Worm (Caenorhabditis elegans): ENCODE data around the gene F40F8.4.

ce11 chrII:11135773-11136172, 4.3 kb downstream of the F40F8.4 start:
- TF ChIP-seq nfya-1 (tag; optimal IDR thresholded peaks at IDR 0.05; ENCODE audit: borderline replicate concordance, insufficient read depth) (no peak), unc-62 (GFP tag; optimal IDR thresholded peaks at IDR 0.05) (no peak), F22D6.2 (tag; optimal IDR thresholded peaks at IDR 0.05) (no peak), him-1 (tag; optimal IDR thresholded peaks at IDR 0.05) (no peak), attf-5 (GFP tag; optimal IDR thresholded peaks at IDR 0.05) (no peak), sea-2 (GFP tag; IDR thresholded peaks at IDR 0.05) (no peak), aptf-2 (GFP tag; conservative IDR thresholded peaks at IDR 0.05) (no peak), ama-1 (optimal IDR thresholded peaks at IDR 0.05) (no peak), ama-1 (GFP tag; optimal IDR thresholded peaks at IDR 0.05) (no peak), fkh-3 (tag; optimal IDR thresholded peaks at IDR 0.05) (no peak), ztf-25 (GFP tag; IDR thresholded peaks at IDR 0.05) (no peak), nhr-179 (tag; optimal IDR thresholded peaks at IDR 0.05) (no peak), tlf-1 (GFP tag; optimal IDR thresholded peaks at IDR 0.05) (no peak), ztf-22 (GFP tag; optimal IDR thresholded peaks at IDR 0.05) (no peak)
